Worm (Caenorhabditis elegans) whole organism, late embryonic: ENCODE measurements around the gene F09C6.14.

Source experiments
- C38D4.7 ChIP-seq: fragments of 200-800 bp; sonication (Bioruptor generic); optimal IDR thresholded peaks from 2 replicates; lab custom pipeline; 2018; ENCODE audit warnings: mild to moderate bottlenecking, missing genetic modification characterization, moderate library complexity, missing compliant biosample characterization
- F13H6.1 ChIP-seq: sonication (generic microtip); optimal IDR thresholded peaks from 2 replicates; lab custom pipeline; 2016; ENCODE audit warnings: missing genetic modification characterization, missing compliant biosample characterization
- K02D7.2 ChIP-seq: sonication (generic microtip); optimal IDR thresholded peaks from 2 replicates; lab custom pipeline; 2017; ENCODE audit warnings: mild to moderate bottlenecking, missing genetic modification characterization, missing compliant biosample characterization
- K09A11.1 ChIP-seq: sonication (generic microtip); optimal IDR thresholded peaks from 2 replicates; lab custom pipeline; 2017; ENCODE audit warnings: antibody characterized with exemption, mild to moderate bottlenecking, missing genetic modification characterization, missing compliant biosample characterization; ENCODE audit not compliant: insufficient read depth
- T23F11.4 ChIP-seq: fragments of 200-800 bp; sonication (Bioruptor generic); optimal IDR thresholded peaks from 2 replicates; lab custom pipeline; 2018; ENCODE audit warnings: mild to moderate bottlenecking, missing genetic modification characterization, missing compliant biosample characterization
- Y22D7AL.16 ChIP-seq: sonication (generic microtip); optimal IDR thresholded peaks from 2 replicates; lab custom pipeline; 2016; ENCODE audit warnings: missing genetic modification characterization, missing compliant biosample characterization
- ceh-19 ChIP-seq: fragments of 200-800 bp; sonication (Bioruptor generic); optimal IDR thresholded peaks from 2 replicates; lab custom pipeline; 2018; ENCODE audit warnings: mild to moderate bottlenecking, missing genetic modification characterization, missing compliant biosample characterization
- ceh-2 ChIP-seq: sonication (generic microtip); optimal IDR thresholded peaks from 2 replicates; lab custom pipeline; 2016; ENCODE audit warnings: missing genotype, missing genetic modification characterization, missing compliant biosample characterization
- dve-1 ChIP-seq: sonication (generic microtip); optimal IDR thresholded peaks from 2 replicates; lab custom pipeline; 2017; ENCODE audit warnings: antibody characterized with exemption, mild to moderate bottlenecking, missing genetic modification characterization, missing compliant biosample characterization
- elt-2 ChIP-seq: sonication (generic microtip); optimal IDR thresholded peaks from 2 replicates; lab custom pipeline; 2016; ENCODE audit warnings: missing genetic modification reagents, missing genetic modification characterization, missing compliant biosample characterization
- elt-4 ChIP-seq: sonication (generic microtip); optimal IDR thresholded peaks from 2 replicates; lab custom pipeline; 2016; ENCODE audit warnings: missing genetic modification characterization, missing compliant biosample characterization
- eyg-1 ChIP-seq: sonication (generic microtip); optimal IDR thresholded peaks from 2 replicates; lab custom pipeline; 2016; ENCODE audit warnings: missing genotype, missing genetic modification characterization, missing compliant biosample characterization
- fax-1 ChIP-seq: sonication (generic microtip); optimal IDR thresholded peaks from 2 replicates; lab custom pipeline; 2016; ENCODE audit warnings: missing genotype, missing genetic modification characterization, missing compliant biosample characterization
- fkh-10 ChIP-seq: fragments of 150-350 bp; optimal IDR thresholded peaks from 2 replicates; lab custom pipeline; 2014; ENCODE audit warnings: missing biosample characterization, missing genetic modification reagents, missing genetic modification characterization
- fkh-6 ChIP-seq: sonication (generic microtip); optimal IDR thresholded peaks from 2 replicates; lab custom pipeline; 2016; ENCODE audit warnings: missing genetic modification characterization, missing compliant biosample characterization
- hlh-13 ChIP-seq: fragments of 200-800 bp; sonication (Bioruptor generic); optimal IDR thresholded peaks from 2 replicates; lab custom pipeline; 2018; ENCODE audit warnings: mild to moderate bottlenecking, missing genetic modification characterization, missing compliant biosample characterization
- hlh-15 ChIP-seq: sonication (generic microtip); optimal IDR thresholded peaks from 2 replicates; lab custom pipeline; 2016; ENCODE audit warnings: missing genetic modification characterization, missing compliant biosample characterization
- hlh-30 ChIP-seq: sonication (generic microtip); optimal IDR thresholded peaks from 2 replicates; lab custom pipeline; 2017; ENCODE audit warnings: antibody characterized with exemption, missing genetic modification characterization, missing compliant biosample characterization; ENCODE audit not compliant: insufficient read depth
- lim-6 ChIP-seq: sonication (generic microtip); optimal IDR thresholded peaks from 2 replicates; lab custom pipeline; 2016; ENCODE audit warnings: missing genetic modification characterization, missing compliant biosample characterization
- lin-11 ChIP-seq: fragments of 200-800 bp; sonication (Bioruptor generic); optimal IDR thresholded peaks from 2 replicates; lab custom pipeline; 2018; ENCODE audit warnings: mild to moderate bottlenecking, missing genetic modification characterization, missing compliant biosample characterization
- nhr-11 ChIP-seq: fragments of 150-350 bp; optimal IDR thresholded peaks from 2 replicates; lab custom pipeline; 2014; ENCODE audit warnings: missing biosample characterization, missing genetic modification characterization
- nhr-232 ChIP-seq: sonication (generic microtip); optimal IDR thresholded peaks from 2 replicates; lab custom pipeline; 2016; ENCODE audit warnings: missing genetic modification characterization, missing compliant biosample characterization
- npax-4 ChIP-seq: sonication (generic microtip); optimal IDR thresholded peaks from 2 replicates; lab custom pipeline; 2016; ENCODE audit warnings: missing genetic modification characterization, missing compliant biosample characterization
- odd-2 ChIP-seq: sonication (generic microtip); optimal IDR thresholded peaks from 2 replicates; lab custom pipeline; 2017; ENCODE audit warnings: antibody characterized with exemption, mild to moderate bottlenecking, missing genetic modification characterization, missing compliant biosample characterization
- pag-3 ChIP-seq: sonication (generic microtip); optimal IDR thresholded peaks from 2 replicates; lab custom pipeline; 2016; ENCODE audit warnings: missing compliant biosample characterization, missing genetic modification characterization, borderline replicate concordance
- pat-9 ChIP-seq: fragments of 200-800 bp; sonication (Bioruptor generic); optimal IDR thresholded peaks from 2 replicates; lab custom pipeline; 2018; ENCODE audit warnings: mild to moderate bottlenecking, missing genetic modification characterization, moderate library complexity, missing compliant biosample characterization
- pha-2 ChIP-seq: sonication (generic microtip); optimal IDR thresholded peaks from 2 replicates; lab custom pipeline; 2017; ENCODE audit warnings: mild to moderate bottlenecking, missing genetic modification characterization, missing compliant biosample characterization
- pha-4 ChIP-seq: fragments of 150-350 bp; optimal IDR thresholded peaks from 2 replicates; lab custom pipeline; 2018; ENCODE audit warnings: missing biosample characterization, missing genetic modification reagents, missing genetic modification characterization
- pros-1 ChIP-seq: fragments of 150-350 bp; optimal IDR thresholded peaks from 2 replicates; lab custom pipeline; 2014; ENCODE audit warnings: missing biosample characterization, missing genetic modification reagents, missing genetic modification characterization
- ref-2 ChIP-seq: sonication (generic microtip); optimal IDR thresholded peaks from 2 replicates; lab custom pipeline; 2016; ENCODE audit warnings: missing genetic modification characterization, missing compliant biosample characterization
- sdc-2 ChIP-seq: sonication (generic microtip); optimal IDR thresholded peaks from 2 replicates; lab custom pipeline; 2016; ENCODE audit warnings: missing genotype, missing genetic modification characterization, missing compliant biosample characterization
- sox-2 ChIP-seq: fragments of 200-800 bp; sonication (Bioruptor generic); IDR thresholded peaks from 2 replicates; pipeline ENCODE4 v1.3.6; 2022; ENCODE audit warnings: missing genetic modification reagents, missing genetic modification characterization, missing compliant biosample characterization
- sox-4 ChIP-seq: sonication (generic microtip); optimal IDR thresholded peaks from 2 replicates; lab custom pipeline; 2017; ENCODE audit warnings: mild to moderate bottlenecking, missing genetic modification characterization, inconsistent platforms, missing compliant biosample characterization
- tbx-2 ChIP-seq: sonication (generic microtip); optimal IDR thresholded peaks from 2 replicates; lab custom pipeline; 2016; ENCODE audit warnings: missing genetic modification characterization, missing compliant biosample characterization
- ttx-3 ChIP-seq: sonication (generic microtip); optimal IDR thresholded peaks from 2 replicates; lab custom pipeline; 2016; ENCODE audit warnings: missing genetic modification reagents, missing genetic modification characterization, missing compliant biosample characterization
- unc-42 ChIP-seq: sonication (generic microtip); optimal IDR thresholded peaks from 2 replicates; lab custom pipeline; 2016; ENCODE audit warnings: missing genotype, missing genetic modification characterization, missing compliant biosample characterization

F09C6.14 gene

ce11 chrV:16853956-16854683, 26.7 kb upstream of the F09C6.14 start, which contains the start of the genes clec-35 and clec-27:
Gene clec-35, minus strand, starts transcription at chrV:16854056.
Gene clec-27, plus strand, starts transcription at chrV:16854633.
- no peak for TF ChIP-seq elt-2 (tag; lab: Kevin White, UChicago)
- TF ChIP-seq lin-11 (tag; lab: Kevin White, UChicago) = no peak
- no peak for TF ChIP-seq dve-1
- TF ChIP-seq elt-4 (tag; lab: Kevin White, UChicago) = no peak
- TF ChIP-seq T23F11.4 (GFP tag; lab: Kevin White, UChicago) = no peak
- no peak for TF ChIP-seq pros-1
- TF ChIP-seq hlh-15 = no peak
- no peak for TF ChIP-seq hlh-30 (tag; lab: Kevin White, UChicago)
- no peak for TF ChIP-seq K02D7.2 (tag; lab: Kevin White, UChicago)
- TF ChIP-seq nhr-232 (tag; lab: Kevin White, UChicago) = no peak
- no peak for TF ChIP-seq ceh-19 (GFP tag; lab: Kevin White, UChicago)
- TF ChIP-seq K09A11.1 (tag; lab: Kevin White, UChicago) = no peak
- no peak for TF ChIP-seq lim-6 (tag; lab: Kevin White, UChicago)
- TF ChIP-seq pha-2 (tag; lab: Kevin White, UChicago) = no peak
- TF ChIP-seq sox-2 = no peak
- no peak for TF ChIP-seq ttx-3

ce11 chrV:16857977-16858479, 22.8 kb upstream of the F09C6.14 start, which contains the start of the genes clec-31 and clec-22:
Gene clec-31, minus strand, starts transcription at chrV:16858077.
Gene clec-22, plus strand, starts transcription at chrV:16858429.
- TF ChIP-seq pha-2 (tag; lab: Kevin White, UChicago) (no peak), ref-2 (tag; lab: Kevin White, UChicago) (no peak), fax-1 (tag; lab: Kevin White, UChicago) (no peak), hlh-13 (GFP tag; lab: Kevin White, UChicago) (no peak), npax-4 (tag; lab: Kevin White, UChicago) (no peak), pros-1 (no peak), unc-42 (tag; lab: Kevin White, UChicago) (no peak), sdc-2 (no peak), pag-3 (tag; lab: Kevin White, UChicago) (no peak), fkh-6 (no peak), nhr-11 (no peak)

- TF ChIP-seq C38D4.7 (GFP tag; lab: Kevin White, UChicago) (no peak), ceh-2 (tag; lab: Kevin White, UChicago) (no peak), fax-1 (tag; lab: Kevin White, UChicago) (no peak), pat-9 (no peak), sox-4 (no peak), tbx-2 (tag; lab: Kevin White, UChicago) (no peak), T23F11.4 (GFP tag; lab: Kevin White, UChicago) (no peak), Y22D7AL.16 (tag; lab: Kevin White, UChicago) (no peak), fkh-10 (no peak), odd-2 (tag; lab: Kevin White, UChicago) (no peak), pha-4 (no peak)
These were observed 19.1 kb upstream of the F09C6.14 start, which contains the start of the genes clec-32 and clec-24 for ce11 chrV:16861719-16862118. Gene clec-32, minus strand, starts transcription at chrV:16861819. Gene clec-24, plus strand, starts transcription at chrV:16862012.

ce11 chrV:16865404-16865803, 15.4 kb upstream of the F09C6.14 start, which contains the start of gene clec-28:
Gene clec-28, plus strand, starts transcription at chrV:16865704.
- TF ChIP-seq eyg-1 (tag; lab: Kevin White, UChicago) (no peak), F13H6.1 (no peak)
